Worm (Caenorhabditis elegans) whole organism, midembryonic: ENCODE data around the gene F38B7.11.

ENCODE experiments used
- T22C8.4 ChIP-seq: fragments of 200-800 bp; sonication (Bioruptor generic); IDR thresholded peaks from 2 replicates; pipeline ENCODE4 v1.3.6; 2022; ENCODE audit warnings: missing genetic modification characterization, missing compliant biosample characterization
- flt-1 ChIP-seq: fragments of 200-800 bp; sonication (Bioruptor generic); IDR thresholded peaks from 2 replicates; pipeline ENCODE4 v1.3.6; 2022; ENCODE audit warnings: missing genetic modification characterization, missing compliant biosample characterization

DNA sequence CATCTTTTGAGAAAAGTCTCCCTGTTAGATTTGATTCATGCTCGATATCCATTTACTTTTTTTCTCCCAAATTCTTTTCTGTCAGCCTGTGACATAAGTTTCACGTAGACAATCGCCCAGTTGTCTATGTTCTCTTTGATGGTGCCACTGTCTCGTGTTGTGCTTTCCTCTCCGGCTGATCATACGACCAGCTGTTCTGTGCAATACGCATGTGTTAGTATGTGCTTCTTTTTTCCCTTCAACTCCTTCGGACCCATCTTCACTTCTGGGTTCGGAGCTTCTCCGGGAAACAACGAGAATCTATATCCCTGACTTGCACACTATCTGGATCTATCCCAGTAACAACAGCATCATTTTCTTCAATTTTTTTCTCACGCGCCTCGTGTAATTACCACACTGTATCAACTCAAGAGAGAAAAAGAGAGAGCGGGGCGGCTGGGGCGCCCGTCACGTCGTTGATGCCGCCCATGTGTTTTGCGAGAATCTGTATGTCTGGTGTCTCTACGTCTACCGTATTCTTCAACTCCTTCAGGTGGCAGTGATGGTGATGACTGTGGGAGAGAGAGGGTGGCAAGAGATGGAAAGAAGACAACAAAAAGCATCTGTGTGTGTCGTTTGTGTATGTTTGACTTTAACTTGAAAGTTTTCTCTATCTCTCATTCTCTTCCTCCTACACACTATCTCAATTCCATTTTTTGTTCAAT, 14.9 kb upstream of the F38B7.11 start:
- TF ChIP-seq flt-1 (no peak), T22C8.4 (no peak)
